Fruit fly (Drosophila melanogaster): ENCODE results near the gene Tgt.
A peak's percentile ranks its signal among the peaks of the same experiment; 100 is the strongest.

Gene Tgt

DNA sequence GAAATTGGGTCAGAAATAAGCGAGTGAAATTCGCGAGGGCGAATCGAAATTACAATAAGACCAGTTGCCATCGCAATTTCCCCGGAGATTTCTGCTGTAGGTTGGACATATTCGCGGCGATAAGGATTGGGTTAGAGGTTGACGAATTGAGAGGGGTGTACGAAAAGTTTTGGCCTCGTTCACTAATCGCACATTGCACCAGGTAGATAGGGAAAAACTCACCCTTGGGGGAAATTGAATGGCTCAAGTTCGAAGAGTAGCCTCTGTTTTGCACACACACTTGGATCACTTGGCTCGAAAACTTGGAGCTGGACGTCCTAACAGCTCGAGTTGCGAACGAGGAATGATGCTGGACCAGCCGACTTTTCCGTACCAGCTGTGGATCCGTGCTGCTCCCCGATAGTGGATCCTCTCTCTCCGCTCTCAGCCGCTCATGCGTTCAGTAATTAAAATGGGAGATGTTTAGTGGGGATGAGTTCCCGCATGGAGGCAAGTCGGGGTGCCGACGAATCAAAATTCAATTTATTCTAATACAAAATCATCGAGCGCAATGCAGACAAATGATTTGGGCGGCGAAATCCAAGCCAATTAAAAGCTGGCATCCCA is 20.2 kb upstream of the Tgt start, which contains the start of gene CG5080:
CG5080 (minus strand) TSS at position 349 of the 606 bp plus-strand sequence.
- TF ChIP-seq CG17801 (GFP tag; optimal IDR thresholded peaks at IDR 0.05; ENCODE audit: partially characterized antibody) = no peak

DNA sequence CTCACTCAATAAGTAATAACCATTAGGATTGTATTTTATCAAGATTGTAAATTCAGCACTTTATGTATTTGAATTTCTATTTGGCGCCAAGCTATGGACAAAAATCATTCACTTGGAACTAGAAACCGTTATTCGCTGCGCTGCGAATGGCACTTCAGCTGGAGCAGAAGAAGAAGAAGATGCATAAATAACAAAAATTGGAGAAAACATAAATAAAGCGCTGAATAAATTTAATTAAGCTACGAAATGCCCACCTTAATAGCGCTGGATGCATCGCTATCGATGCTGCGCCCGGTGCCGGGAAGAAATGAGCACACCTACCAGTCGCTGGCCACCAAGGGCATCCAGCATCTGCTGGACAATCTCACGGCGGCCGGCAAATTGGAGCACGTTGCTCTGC is 19.6 kb upstream of the Tgt start, which contains the start of gene IntS14:
IntS14 (plus strand) TSS at position 150 of the 400 bp plus-strand sequence.
- TF ChIP-seq CG17801 (GFP tag; optimal IDR thresholded peaks at IDR 0.05; ENCODE audit: partially characterized antibody) = peak; percentile 2

DNA sequence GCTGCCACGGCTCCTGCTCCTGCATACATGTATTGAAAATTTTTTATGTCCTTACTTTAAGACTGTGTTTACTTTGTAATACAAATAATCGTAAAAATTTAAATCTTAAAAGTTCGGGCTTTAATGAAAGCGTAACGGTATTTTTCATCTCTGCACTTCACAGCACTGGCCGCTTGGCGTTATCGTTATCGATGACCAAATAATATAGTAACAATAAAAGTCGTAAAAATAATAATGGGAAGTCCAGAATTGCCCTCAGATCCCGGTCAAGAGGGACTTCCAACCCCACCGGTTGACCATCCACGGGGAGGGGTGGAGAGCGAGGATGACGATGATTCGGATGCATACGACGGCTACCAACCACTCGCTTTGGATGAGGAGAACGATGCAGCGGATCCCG is 17.5 kb upstream of the Tgt start, which contains the start of gene CG14341:
CG14341 (plus strand) TSS at position 181 of the 400 bp plus-strand sequence.
- no peak for TF ChIP-seq CG17801 (GFP tag; optimal IDR thresholded peaks at IDR 0.05; ENCODE audit: partially characterized antibody)

DNA sequence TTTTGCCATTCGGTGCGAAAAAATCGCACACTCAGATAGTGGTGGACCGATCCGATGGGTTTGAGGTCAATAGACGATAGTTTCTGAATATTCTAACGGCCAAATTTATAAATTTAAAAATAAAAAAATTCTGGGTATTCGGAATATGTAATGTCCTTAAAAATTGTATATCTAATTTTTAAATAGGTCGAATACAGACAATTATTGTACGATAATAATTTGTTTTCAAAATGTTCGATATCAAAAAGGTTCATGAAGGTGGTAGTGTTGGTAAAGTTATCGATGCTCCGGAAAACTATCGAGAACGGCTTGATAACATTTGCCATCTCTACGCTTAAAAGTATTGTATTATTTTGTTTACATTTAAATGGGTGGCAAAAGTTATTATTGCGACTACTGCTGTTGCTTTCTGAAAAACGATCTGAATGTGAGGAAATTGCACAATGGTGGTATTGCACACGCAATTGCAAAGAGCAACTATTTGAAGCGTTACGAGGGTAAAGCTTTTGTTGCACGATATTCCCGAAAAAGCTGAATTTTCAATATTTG is 13.9 kb upstream of the Tgt start, which contains the start of the genes CG31922 and Plap:
CG31922 (plus strand) TSS at position 315 of the 549 bp plus-strand sequence.
Plap (minus strand) TSS at position 499 of the 549 bp plus-strand sequence.
- TF ChIP-seq CG17801 (GFP tag; optimal IDR thresholded peaks at IDR 0.05; ENCODE audit: partially characterized antibody) = peak; percentile 69

DNA sequence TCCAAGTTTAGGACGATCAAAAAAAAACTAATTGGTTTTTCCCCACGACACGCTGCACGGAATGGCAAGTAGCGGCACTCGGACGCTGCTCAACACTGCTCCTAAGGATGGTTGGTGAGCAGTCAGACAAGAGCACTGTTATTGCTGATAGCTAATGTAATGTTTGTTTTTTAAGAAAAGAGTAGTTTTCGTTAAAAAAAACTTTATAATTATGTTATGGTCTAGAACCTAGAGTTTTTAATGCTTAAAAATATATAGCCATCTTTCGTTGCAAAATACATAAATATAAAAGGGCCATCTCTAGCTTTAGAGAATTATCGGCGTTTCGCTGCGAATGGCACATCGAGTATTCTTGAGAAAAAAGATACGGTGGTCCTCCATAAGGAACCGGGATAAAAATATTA is 11.2 kb upstream of the Tgt start, which contains the start of the genes Charon and CG4887:
Charon (minus strand) TSS at position 102 of the 404 bp plus-strand sequence.
CG4887 (plus strand) TSS at position 306 of the 404 bp plus-strand sequence.
- TF ChIP-seq CG17801 (GFP tag; optimal IDR thresholded peaks at IDR 0.05; ENCODE audit: partially characterized antibody) = peak; percentile 50

DNA sequence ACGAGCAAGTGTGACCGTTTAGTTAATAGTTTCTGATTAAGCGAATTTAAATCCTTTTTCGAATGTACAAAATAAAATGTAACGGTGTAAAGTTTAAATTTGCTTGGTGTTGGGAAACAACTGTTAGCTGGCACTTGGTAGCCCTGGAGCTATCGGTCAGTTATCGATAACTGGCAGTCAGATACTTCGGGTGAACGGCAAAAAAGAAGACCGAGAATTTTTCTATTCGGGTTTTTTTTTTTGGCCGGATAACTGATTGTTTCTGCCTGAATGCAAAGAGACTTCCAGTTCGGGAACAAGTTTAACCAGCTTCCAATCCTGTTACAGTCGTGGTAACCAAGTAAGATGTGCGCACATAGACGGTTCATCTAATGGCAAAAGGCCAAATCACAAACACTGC is 6.3 kb upstream of the Tgt start, which contains the start of gene CG4896:
CG4896 (plus strand) TSS at position 169 of the 400 bp plus-strand sequence.
- peak; percentile 2 for TF ChIP-seq CG17801 (GFP tag; optimal IDR thresholded peaks at IDR 0.05; ENCODE audit: partially characterized antibody)

DNA sequence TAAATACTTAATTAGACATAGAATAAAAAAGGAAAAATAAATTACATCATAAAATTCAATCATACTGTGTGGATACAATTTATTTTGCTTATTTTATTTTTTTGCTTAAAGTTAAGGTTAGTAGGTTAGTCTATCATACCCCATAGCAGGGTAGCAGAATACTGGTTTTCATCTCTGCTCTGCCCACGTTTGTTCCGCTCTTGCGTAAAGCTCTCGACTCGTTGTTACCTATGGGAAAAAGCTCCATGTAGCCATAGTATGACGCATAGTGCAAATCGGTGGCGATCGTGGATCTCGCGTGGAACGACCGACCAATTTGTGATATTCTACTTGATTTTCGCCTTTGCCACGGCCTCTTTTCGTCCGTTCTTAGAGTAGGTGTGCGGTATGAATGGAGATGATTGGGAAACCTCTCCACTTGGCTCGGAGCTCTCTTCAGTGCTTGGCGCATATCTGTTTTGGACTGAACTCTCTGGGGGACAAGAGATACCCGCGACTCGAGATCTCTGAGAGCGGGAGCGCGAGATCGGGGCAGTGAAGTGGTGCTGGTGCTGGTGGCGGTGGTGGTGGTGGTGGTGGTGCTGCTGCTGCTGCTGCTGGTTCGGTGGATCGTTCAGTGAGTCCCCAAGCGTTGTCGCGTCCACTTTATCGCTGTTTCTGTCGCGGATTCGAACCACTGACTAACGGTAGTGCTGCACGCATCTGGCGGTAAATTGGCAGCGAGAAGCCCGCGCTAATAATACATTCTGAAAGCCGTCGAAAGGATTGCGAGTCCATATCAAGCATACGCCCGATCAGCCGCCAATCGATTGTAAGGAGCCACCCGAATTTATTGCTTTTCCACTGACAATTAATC is 2.0 kb downstream of the Tgt start, which contains the start of gene CG5001:
CG5001 (plus strand) TSS at position 116 of the 856 bp plus-strand sequence.
- TF ChIP-seq CG17801 (GFP tag; optimal IDR thresholded peaks at IDR 0.05; ENCODE audit: partially characterized antibody) = peak; percentile 71

DNA sequence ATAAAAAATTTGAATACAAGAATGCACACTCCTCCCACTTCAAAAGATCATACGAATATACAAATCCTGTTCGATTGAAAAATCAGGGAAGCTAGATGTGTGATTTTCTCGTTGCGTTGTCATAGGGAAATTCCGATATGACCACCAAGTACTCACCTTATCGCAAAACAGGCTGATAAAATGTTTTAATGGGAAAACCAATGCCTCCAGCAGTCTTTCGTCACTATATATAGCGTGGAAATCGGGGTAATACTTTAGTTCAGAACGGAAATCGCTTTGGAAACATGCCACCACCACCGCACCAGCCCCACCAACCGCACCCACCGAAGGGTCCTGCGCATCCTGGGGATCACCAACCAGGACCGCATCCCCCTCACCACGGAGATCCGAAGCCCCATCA is 15.3 kb downstream of the Tgt start, which contains the start of the genes CG5139 and CG43348:
CG5139 (minus strand) TSS at position 101 of the 400 bp plus-strand sequence.
CG43348 (plus strand) TSS at position 247 of the 400 bp plus-strand sequence.
- TF ChIP-seq CG17801 (GFP tag; optimal IDR thresholded peaks at IDR 0.05; ENCODE audit: partially characterized antibody) = no peak

DNA sequence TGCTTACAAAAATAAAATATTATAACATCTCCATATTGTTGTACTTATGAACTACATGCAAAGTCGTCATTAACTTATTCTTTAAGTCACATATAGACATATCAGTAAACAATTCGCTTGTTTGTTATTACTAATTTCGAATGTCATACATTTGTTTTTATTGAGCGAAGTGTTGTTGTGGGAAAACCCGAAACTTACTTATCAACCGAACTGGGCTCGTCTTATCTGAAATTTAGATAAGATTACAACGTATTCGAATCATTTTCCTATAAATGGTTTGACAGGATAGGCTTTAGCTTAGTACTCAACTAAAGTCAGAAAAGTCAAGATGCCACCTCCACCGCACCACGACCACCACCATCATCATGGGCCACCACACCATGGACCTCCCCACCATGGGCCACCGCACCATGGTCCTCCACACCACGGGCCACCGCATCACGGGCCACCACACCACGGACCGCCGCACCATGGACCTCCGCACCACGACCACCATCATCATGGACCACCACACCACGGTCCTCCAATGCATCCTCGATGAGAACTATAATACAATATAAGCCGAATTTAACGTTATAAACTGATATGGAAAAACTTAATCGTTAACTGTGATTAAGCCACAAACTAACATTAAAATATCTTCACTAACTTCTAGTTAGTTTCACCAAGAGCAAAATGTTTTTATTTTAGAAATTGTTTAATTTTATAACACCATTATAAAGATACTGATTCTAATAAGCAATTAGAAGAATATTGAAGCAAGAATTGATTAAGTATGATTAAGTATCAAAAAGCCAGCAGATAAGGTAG is 16.3 kb downstream of the Tgt start, which contains the start of the genes CG43349 and CG5011:
CG43349 (plus strand) TSS at position 294 of the 810 bp plus-strand sequence.
CG5011 (plus strand) TSS at position 760 of the 810 bp plus-strand sequence.
- no peak for TF ChIP-seq CG17801 (GFP tag; optimal IDR thresholded peaks at IDR 0.05; ENCODE audit: partially characterized antibody)

DNA sequence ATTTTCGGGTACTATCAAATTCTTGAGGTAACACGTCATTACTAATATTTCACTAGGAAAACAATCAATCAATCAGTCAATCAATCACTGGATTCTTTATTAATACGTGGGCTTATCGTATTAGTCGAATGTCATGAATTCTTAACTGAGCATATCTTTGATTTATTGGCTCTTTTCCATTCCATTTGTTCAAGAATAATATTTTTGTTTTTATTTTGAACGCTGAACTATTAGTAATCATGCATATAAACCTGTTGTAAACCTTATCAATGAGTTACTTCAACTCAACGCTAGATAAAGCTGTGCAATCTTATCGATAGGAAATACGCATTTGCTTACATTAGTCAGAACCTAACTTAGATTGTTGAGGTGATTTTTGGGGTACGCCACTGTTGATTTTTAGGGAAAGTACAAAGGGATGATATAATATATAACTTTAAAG is 17.6 kb downstream of the Tgt start:
- no peak for TF ChIP-seq CG17801 (GFP tag; optimal IDR thresholded peaks at IDR 0.05; ENCODE audit: partially characterized antibody)

DNA sequence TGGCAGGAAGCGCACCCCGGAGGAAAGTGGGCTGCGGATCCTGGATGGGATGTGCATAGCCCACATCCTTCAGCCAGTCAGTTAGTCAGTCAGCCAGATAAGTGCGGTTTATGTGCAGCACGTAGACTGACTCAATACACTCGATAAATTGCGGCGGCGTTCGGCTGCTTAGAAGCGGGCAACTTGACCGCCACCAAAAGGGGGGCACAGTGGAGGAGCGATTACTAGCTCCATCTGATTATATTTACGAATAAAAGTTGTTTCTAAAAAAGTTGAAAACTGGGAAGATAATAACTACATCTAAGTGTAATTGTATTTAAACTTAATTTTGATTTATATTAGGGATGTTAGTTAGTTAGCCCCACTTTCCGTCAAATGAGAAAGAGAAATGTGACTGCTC is 18.6 kb downstream of the Tgt start:
- no peak for TF ChIP-seq CG17801 (GFP tag; optimal IDR thresholded peaks at IDR 0.05; ENCODE audit: partially characterized antibody)

DNA sequence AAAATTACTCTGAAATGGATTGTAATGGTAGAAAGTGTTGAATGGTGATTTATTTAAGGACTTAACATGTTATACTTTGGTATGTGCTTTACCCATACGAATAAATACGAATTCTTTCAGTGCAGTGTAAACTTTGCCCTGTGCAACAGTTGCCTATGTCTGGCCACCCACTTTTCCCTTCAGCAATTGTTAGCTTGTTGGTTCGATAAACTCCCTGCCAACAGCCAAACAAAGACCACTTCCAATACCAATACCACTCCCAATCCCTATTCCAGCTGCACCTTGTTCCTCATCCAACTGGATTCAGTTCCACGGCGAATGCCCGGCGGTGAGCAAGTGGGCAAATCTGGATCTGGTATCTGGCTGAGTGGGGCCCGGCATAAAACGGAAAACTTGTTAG is 20.1 kb downstream of the Tgt start, which contains the start of gene CG14342:
CG14342 (plus strand) TSS at position 301 of the 400 bp plus-strand sequence.
- no peak for TF ChIP-seq CG17801 (GFP tag; optimal IDR thresholded peaks at IDR 0.05; ENCODE audit: partially characterized antibody)

DNA sequence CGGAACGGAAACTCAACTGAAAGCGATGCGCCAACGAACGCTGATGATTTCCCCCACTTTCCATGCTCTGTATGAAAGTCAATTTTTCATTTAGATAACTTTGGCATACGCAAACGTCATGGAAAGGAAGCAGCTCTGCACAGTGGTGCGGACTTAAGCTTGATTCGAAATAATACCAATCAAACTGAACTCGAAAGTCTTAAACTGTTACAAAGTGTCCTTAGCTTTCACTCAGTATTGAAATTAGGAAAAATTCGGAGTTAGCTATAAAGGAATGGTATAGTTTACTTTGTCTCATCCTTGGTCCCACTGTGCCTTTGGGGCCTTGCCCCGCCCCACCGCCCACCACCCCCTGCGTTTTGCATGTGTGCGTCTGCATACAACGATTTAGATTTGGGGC is 23.6 kb downstream of the Tgt start:
- TF ChIP-seq CG17801 (GFP tag; optimal IDR thresholded peaks at IDR 0.05; ENCODE audit: partially characterized antibody) = no peak

DNA sequence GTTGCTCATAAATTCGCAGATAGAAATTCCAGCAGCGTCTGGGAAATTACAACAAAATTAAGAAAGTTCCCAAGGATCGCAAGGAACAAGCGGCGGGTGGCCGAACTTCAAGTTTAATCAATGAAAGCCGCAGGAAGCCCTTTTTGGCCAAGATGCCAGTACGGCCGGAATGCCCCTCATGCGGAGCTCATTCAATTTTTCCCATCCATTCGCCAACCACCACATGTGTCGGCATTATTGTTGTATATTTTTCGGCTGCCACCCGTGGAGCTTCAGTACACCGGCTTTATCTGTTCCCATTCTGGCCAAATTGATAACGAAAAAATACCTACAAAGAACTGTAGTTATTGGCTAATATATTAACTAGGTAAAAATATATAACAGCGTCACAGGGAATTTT is 27.7 kb downstream of the Tgt start:
- no peak for TF ChIP-seq CG17801 (GFP tag; optimal IDR thresholded peaks at IDR 0.05; ENCODE audit: partially characterized antibody)

Measured in ovary, adult (tissue).